Worm (Caenorhabditis elegans): ENCODE data around the gene sft-4.
A peak's percentile ranks its signal among the peaks of the same experiment; 100 is the strongest.

The sft-4 gene

ce11 chrX:5764739-5765138 is 15.8 kb downstream of the sft-4 start (continued):
- no peak for TF ChIP-seq ctbp-1 (GFP tag; IDR thresholded peaks at IDR 0.05)
- no peak for TF ChIP-seq egl-43 (GFP tag; IDR thresholded peaks at IDR 0.05)
- no peak for TF ChIP-seq nhr-102 (tag; optimal IDR thresholded peaks at IDR 0.05)
- TF ChIP-seq nhr-237 (tag; optimal IDR thresholded peaks at IDR 0.05): no peak
- no peak for TF ChIP-seq daf-19 (GFP tag; conservative IDR thresholded peaks at IDR 0.05)
- TF ChIP-seq hmg-1.1 (GFP tag; IDR thresholded peaks at IDR 0.05): 0 out of 2 replicates have a peak, but pooled peaks have one; percentile 51
- TF ChIP-seq vab-7 (GFP tag; IDR thresholded peaks at IDR 0.05): no peak
- no peak for TF ChIP-seq mdt-29 (GFP tag; IDR thresholded peaks at IDR 0.05)
- no peak for TF ChIP-seq spr-1 (tag; optimal IDR thresholded peaks at IDR 0.05)
- TF ChIP-seq Y5F2A.4 (GFP tag; optimal IDR thresholded peaks at IDR 0.05): no peak
- peak in 1 of 2 experiments; percentile 82 for TF ChIP-seq unc-62 (GFP tag; optimal IDR thresholded peaks at IDR 0.05 in 1 of 2)
- no peak for TF ChIP-seq unc-62 (tag; optimal IDR thresholded peaks at IDR 0.05)
- TF ChIP-seq ceh-32 (tag; optimal IDR thresholded peaks at IDR 0.05; ENCODE audit: poor library complexity): no peak
- TF ChIP-seq zip-11 (GFP tag; IDR thresholded peaks at IDR 0.05): no peak
- no peak for TF ChIP-seq lin-1 (GFP tag; IDR thresholded peaks at IDR 0.05)

ce11 chrX:5763904-5764303 is 16.6 kb downstream of the sft-4 start:
- no peak for TF ChIP-seq ZK337.2 (GFP tag; IDR thresholded peaks at IDR 0.05)
- TF ChIP-seq zip-2 (tag; optimal IDR thresholded peaks at IDR 0.05): no peak
- TF ChIP-seq jun-1 (tag; optimal IDR thresholded peaks at IDR 0.05): no peak
- TF ChIP-seq egl-27 (tag; optimal IDR thresholded peaks at IDR 0.05): no peak
- no peak for TF ChIP-seq T20F7.1 (GFP tag; optimal IDR thresholded peaks at IDR 0.05)
- no peak for TF ChIP-seq ceh-28 (tag; optimal IDR thresholded peaks at IDR 0.05)
- no peak for TF ChIP-seq zfp-2 (tag; optimal IDR thresholded peaks at IDR 0.05)
- TF ChIP-seq mdl-1 (tag; optimal IDR thresholded peaks at IDR 0.05): peak in 1 of 2 experiments; percentile 76
- TF ChIP-seq nhr-48 (tag; optimal IDR thresholded peaks at IDR 0.05): no peak
- TF ChIP-seq nhr-10 (tag; optimal IDR thresholded peaks at IDR 0.05): no peak
- no peak for TF ChIP-seq tag-97 (GFP tag; IDR thresholded peaks at IDR 0.05)
- no peak for TF ChIP-seq madf-5 (GFP tag; IDR thresholded peaks at IDR 0.05)
- TF ChIP-seq nhr-111 (GFP tag; optimal IDR thresholded peaks at IDR 0.05): no peak
- peak; percentile 42 for TF ChIP-seq dve-1 (tag; optimal IDR thresholded peaks at IDR 0.05; ENCODE audit: insufficient read depth)
- TF ChIP-seq pha-4 (GFP tag; IDR thresholded peaks at IDR 0.05): no peak
- TF ChIP-seq pha-4 (tag; optimal IDR thresholded peaks at IDR 0.05): peak; percentile 90
- no peak for TF ChIP-seq Y5F2A.4 (GFP tag; optimal IDR thresholded peaks at IDR 0.05)
- peak; percentile 67 for TF ChIP-seq nhr-28 (tag; optimal IDR thresholded peaks at IDR 0.05)
- no peak for TF ChIP-seq lin-1 (GFP tag; IDR thresholded peaks at IDR 0.05)
- peak; percentile 12 for TF ChIP-seq spr-1 (tag; optimal IDR thresholded peaks at IDR 0.05)
- TF ChIP-seq D1046.2 (GFP tag; IDR thresholded peaks at IDR 0.05): no peak
- TF ChIP-seq set-16 (GFP tag; IDR thresholded peaks at IDR 0.05): peak; percentile 3; the same call in 1 of the 2 replicates
- TF ChIP-seq daf-19 (GFP tag; conservative IDR thresholded peaks at IDR 0.05): no peak
- peak in 1 of 2 experiments; percentile 53 for TF ChIP-seq hif-1 (tag; optimal IDR thresholded peaks at IDR 0.05)
- no peak for TF ChIP-seq pqm-1 (tag; optimal IDR thresholded peaks at IDR 0.05)
- peak; percentile 75 for TF ChIP-seq nhr-11 (tag; optimal IDR thresholded peaks at IDR 0.05)
- peak; percentile 25; the same call in 1 of the 2 replicates for TF ChIP-seq dmd-6 (GFP tag; IDR thresholded peaks at IDR 0.05)
- TF ChIP-seq saeg-2 (GFP tag; IDR thresholded peaks at IDR 0.05): no peak
- no peak for TF ChIP-seq F10B5.3 (tag; optimal IDR thresholded peaks at IDR 0.05)
- TF ChIP-seq ceh-20 (GFP tag; IDR thresholded peaks at IDR 0.05): no peak
- TF ChIP-seq unc-130 (GFP tag; optimal IDR thresholded peaks at IDR 0.05): no peak
- no peak for TF ChIP-seq arid-1 (GFP tag; conservative IDR thresholded peaks at IDR 0.05)
- peak; percentile 96 for TF ChIP-seq aha-1 (tag)
- no peak for TF ChIP-seq skn-1 (tag; optimal IDR thresholded peaks at IDR 0.05)
- TF ChIP-seq zag-1 (tag; optimal IDR thresholded peaks at IDR 0.05): no peak
- no peak for TF ChIP-seq daf-8 (GFP tag; IDR thresholded peaks at IDR 0.05)
- TF ChIP-seq ztf-7 (tag; optimal IDR thresholded peaks at IDR 0.05): no peak
- no peak for TF ChIP-seq ztf-11 (tag; optimal IDR thresholded peaks at IDR 0.05)
- peak; percentile 75 for TF ChIP-seq mep-1 (tag; optimal IDR thresholded peaks at IDR 0.05)
- TF ChIP-seq ctbp-1 (GFP tag; IDR thresholded peaks at IDR 0.05): peak; percentile 54; the same call in 1 of the 2 replicates
- peak; percentile 5 for TF ChIP-seq F37D6.2 (tag; optimal IDR thresholded peaks at IDR 0.05)
